Fruit fly (Drosophila melanogaster) S2 (cell line): Measurements from ENCODE around the gene meigo.

ENCODE experiments used
- CG8478 ChIP-seq: fragments of >200 bp; optimal IDR thresholded peaks from 2 replicates; lab custom pipeline; 2018
- CTCF ChIP-seq, 2 experiments: fragments of >200 bp; optimal IDR thresholded peaks; 2 replicates each; lab custom pipeline; 2018

DNA sequence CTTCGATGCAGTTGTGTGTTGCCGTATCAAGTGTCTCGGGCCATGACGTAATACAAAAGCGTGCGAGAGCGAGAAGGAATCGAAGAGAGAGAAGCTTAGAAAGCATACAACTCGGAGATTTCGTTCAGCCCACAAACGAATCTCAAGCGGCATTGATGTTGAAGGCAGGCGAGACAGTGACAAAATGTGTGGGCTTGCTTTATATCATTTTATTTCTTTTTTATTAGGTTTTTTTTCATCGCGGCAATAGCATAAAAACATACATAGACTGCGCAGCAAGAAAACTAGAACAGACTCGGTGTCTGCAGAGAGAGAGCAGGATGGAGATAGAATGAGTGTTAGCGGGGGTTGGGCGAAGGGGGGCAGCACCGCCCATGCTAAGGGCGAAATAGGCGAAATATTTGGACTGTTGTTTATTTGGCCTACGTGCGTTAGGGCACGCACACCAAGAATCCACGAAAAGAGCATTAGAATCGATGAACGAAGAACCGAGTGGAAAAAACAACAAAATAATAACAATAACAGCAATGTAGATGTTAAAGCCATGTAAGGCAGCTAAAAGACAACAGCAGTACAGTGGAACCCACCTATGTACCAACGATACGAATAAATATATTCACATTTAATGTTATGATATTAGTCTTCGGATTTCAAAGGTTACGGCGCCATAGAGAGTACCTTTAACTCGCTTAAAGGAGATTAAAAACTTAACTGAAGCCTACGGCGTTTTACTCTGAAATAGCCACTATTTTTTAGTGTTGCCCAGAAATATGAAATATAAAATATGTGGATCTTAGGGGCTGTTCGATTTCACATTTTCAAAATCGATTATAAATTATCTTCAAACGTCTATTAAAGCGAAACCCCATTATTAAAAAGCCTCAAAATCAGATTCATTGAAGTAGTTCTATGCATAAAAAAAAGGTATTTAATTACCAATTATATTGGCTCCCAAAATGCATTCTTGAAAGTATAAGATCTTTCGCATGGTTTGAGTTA, 49.6 kb downstream of the meigo start:
- TF ChIP-seq CG8478 (lab: Kevin White, UChicago): no peak
- TF ChIP-seq CTCF (optimal IDR thresholded peaks at IDR 0.05; lab: Kevin White, UChicago): no peak
